Worm (Caenorhabditis elegans): ENCODE results near the gene T03F7.6.

- no peak for TF ChIP-seq blmp-1 (tag; optimal IDR thresholded peaks at IDR 0.05)
- TF ChIP-seq ztf-11 (tag; optimal IDR thresholded peaks at IDR 0.05) = no peak
- TF ChIP-seq flh-1 (GFP tag; optimal IDR thresholded peaks at IDR 0.05) = no peak
- no peak for TF ChIP-seq sptf-1 (tag; optimal IDR thresholded peaks at IDR 0.05)
- no peak for TF ChIP-seq unc-62 (GFP tag; optimal IDR thresholded peaks at IDR 0.05)
- no peak for TF ChIP-seq nhr-76 (tag; optimal IDR thresholded peaks at IDR 0.05)
- TF ChIP-seq lin-13 (tag; optimal IDR thresholded peaks at IDR 0.05) = no peak
- TF ChIP-seq nhr-12 (tag; optimal IDR thresholded peaks at IDR 0.05) = no peak
- no peak for TF ChIP-seq ceh-39 (tag; optimal IDR thresholded peaks at IDR 0.05)
- no peak for TF ChIP-seq snpc-4 (tag; optimal IDR thresholded peaks at IDR 0.05)
- TF ChIP-seq ces-1 (GFP tag; optimal IDR thresholded peaks at IDR 0.05) = no peak
Observed at ce11 chrV:11308346-11308745, 13.9 kb downstream of the T03F7.6 start, which contains the start of gene snf-11.
